Worm (Caenorhabditis elegans) whole organism, young adult: ENCODE results near the gene C33F10.1.

Experiments
- B0035.1 ChIP-seq: sonication (generic microtip); optimal IDR thresholded peaks from 2 replicates; lab custom pipeline; 2016; ENCODE audit warnings: missing genetic modification characterization, mild to moderate bottlenecking, missing compliant biosample characterization, missing genotype, missing genetic modification reagents
- K12H6.12 ChIP-seq: fragments of 200-800 bp; sonication (Bioruptor generic); optimal IDR thresholded peaks from 2 replicates; lab custom pipeline; 2018; ENCODE audit warnings: mild to moderate bottlenecking, missing genetic modification characterization, missing compliant biosample characterization
- ama-1 ChIP-seq, 3 experiments: fragments of 150-350 bp in 1 of 3; sonication (generic microtip) in 2 of 3; optimal IDR thresholded peaks; 2 replicates each; lab custom pipeline; 2014 to 2018; ENCODE audit warnings: missing biosample characterization in 2 of 3, missing genetic modification characterization in 2 of 3, missing genetic modification reagents in 2 of 3
- egl-18 ChIP-seq: fragments of 200-800 bp; sonication (Bioruptor generic); IDR thresholded peaks from 2 replicates; pipeline ENCODE4 v1.3.6; 2022; ENCODE audit warnings: missing genetic modification reagents, missing genetic modification characterization, missing compliant biosample characterization
- lin-35 ChIP-seq, 3 experiments: fragments of 150-350 bp in 2 of 3; sonication (generic microtip) in 1 of 3; optimal IDR thresholded peaks; 2 replicates each; lab custom pipeline; 2014 to 2018; ENCODE audit warnings: missing biosample characterization in 3 of 3, missing genetic modification characterization in 3 of 3, missing genetic modification reagents in 3 of 3

ce11 chrII:4870691-4871090 is 35.9 kb downstream of the C33F10.1 start, which contains the start of gene col-20:
- TF ChIP-seq B0035.1 (tag; lab: Kevin White, UChicago) (no peak), egl-18 (GFP tag; lab: Robert Waterston, UW) (no peak), ama-1 (optimal IDR thresholded peaks at IDR 0.05; lab: Kevin White, UChicago) (no peak), ama-1 (GFP tag; optimal IDR thresholded peaks at IDR 0.05; lab: Kevin White, UChicago) (no peak), lin-35 (GFP tag; optimal IDR thresholded peaks at IDR 0.05; lab: Kevin White, UChicago) (no peak), K12H6.12 (tag; lab: Kevin White, UChicago) (no peak)
